Worm (Caenorhabditis elegans) whole organism, young adult: ENCODE data around the gene cysl-4.

Experiments used
- B0035.1 ChIP-seq: sonication (generic microtip); optimal IDR thresholded peaks from 2 replicates; lab custom pipeline; 2016; ENCODE audit warnings: missing genetic modification characterization, mild to moderate bottlenecking, missing compliant biosample characterization, missing genotype, missing genetic modification reagents
- B0261.1 ChIP-seq: sonication (generic microtip); optimal IDR thresholded peaks from 2 replicates; lab custom pipeline; 2016; ENCODE audit warnings: mild to moderate bottlenecking, missing genetic modification characterization, moderate library complexity, missing compliant biosample characterization
- Y95B8A.8 ChIP-seq: fragments of 200-800 bp; sonication (Bioruptor generic); IDR thresholded peaks from 2 replicates; pipeline ENCODE4 v1.3.6; 2022; ENCODE audit warnings: missing genetic modification reagents, missing genetic modification characterization, missing compliant biosample characterization
- aptf-3 ChIP-seq: fragments of 200-800 bp; sonication (Bioruptor generic); IDR thresholded peaks from 2 replicates; pipeline ENCODE4 v1.3.6; 2022; ENCODE audit warnings: missing genetic modification characterization, missing compliant biosample characterization
- atf-7 ChIP-seq: sonication (generic microtip); optimal IDR thresholded peaks from 2 replicates; lab custom pipeline; 2017; ENCODE audit warnings: mild to moderate bottlenecking, missing genetic modification characterization, missing compliant biosample characterization
- ceh-91 ChIP-seq: fragments of 200-800 bp; sonication (Bioruptor generic); IDR thresholded peaks from 2 replicates; pipeline ENCODE4 v1.3.6; 2022; ENCODE audit warnings: missing genetic modification reagents, missing genetic modification characterization, missing compliant biosample characterization
- let-607 ChIP-seq, 2 experiments: fragments of 200-800 bp in 1 of 2; sonication (Bioruptor generic) in 1 of 2; sonication (generic microtip) in 1 of 2; optimal IDR thresholded peaks; 2 replicates each; lab custom pipeline; 2016 to 2018; ENCODE audit warnings: mild to moderate bottlenecking in 2 of 2, missing compliant biosample characterization in 2 of 2, missing genetic modification characterization in 2 of 2, moderate library complexity in 2 of 2, missing genotype in 1 of 2
- lsy-27 ChIP-seq: sonication (generic microtip); optimal IDR thresholded peaks from 2 replicates; lab custom pipeline; 2017; ENCODE audit warnings: missing genetic modification characterization, mild to moderate bottlenecking, missing compliant biosample characterization, antibody characterized with exemption, missing genotype, borderline replicate concordance; ENCODE audit not compliant: insufficient read depth
- madf-3 ChIP-seq: fragments of 200-800 bp; sonication (Bioruptor generic); IDR thresholded peaks from 2 replicates; pipeline ENCODE4 v1.3.6; 2022; ENCODE audit warnings: missing genetic modification reagents, missing genetic modification characterization, missing compliant biosample characterization
- tbx-9 ChIP-seq: sonication (generic microtip); optimal IDR thresholded peaks from 2 replicates; lab custom pipeline; 2016; ENCODE audit warnings: borderline replicate concordance, missing genetic modification characterization, inconsistent platforms, missing compliant biosample characterization
- zfh-2 ChIP-seq: fragments of 200-800 bp; sonication (Bioruptor generic); conservative IDR thresholded peaks from 2 replicates; pipeline ENCODE4 v1.3.6; 2022; ENCODE audit warnings: missing genetic modification reagents, missing genetic modification characterization, missing compliant biosample characterization
- zim-3 ChIP-seq: sonication (generic microtip); optimal IDR thresholded peaks from 2 replicates; lab custom pipeline; 2017; ENCODE audit warnings: mild to moderate bottlenecking, missing genetic modification characterization, moderate library complexity, missing compliant biosample characterization
- ztf-3 ChIP-seq: fragments of 200-800 bp; sonication (Bioruptor generic); optimal IDR thresholded peaks from 2 replicates; lab custom pipeline; 2018; ENCODE audit warnings: mild to moderate bottlenecking, missing genetic modification characterization, missing compliant biosample characterization

ce11 chrV:1968809-1969208 lies 36.0 kb upstream of the cysl-4 start:
- TF ChIP-seq aptf-3 (no peak), zfh-2 (GFP tag; lab: Robert Waterston, UW) (no peak), let-607 (tag; optimal IDR thresholded peaks at IDR 0.05; lab: Kevin White, UChicago) (no peak), ceh-91 (no peak), lsy-27 (tag; lab: Kevin White, UChicago) (no peak), zim-3 (tag; lab: Kevin White, UChicago) (no peak), atf-7 (tag; lab: Kevin White, UChicago) (no peak), ztf-3 (no peak), B0035.1 (tag; lab: Kevin White, UChicago) (no peak), madf-3 (GFP tag; lab: Robert Waterston, UW) (no peak), tbx-9 (tag; lab: Kevin White, UChicago) (no peak), Y95B8A.8 (GFP tag; lab: Robert Waterston, UW) (no peak), B0261.1 (no peak)
